Fruit fly (Drosophila melanogaster) whole organism, embryonic: ENCODE data around the gene Fam92.

Source experiments
- CG10267 ChIP-seq: fragments of 200-800 bp; sonication (Bioruptor generic); optimal IDR thresholded peaks from 2 replicates; lab custom pipeline; 2018; ENCODE audit warnings: missing biosample characterization, mild to moderate bottlenecking, missing genetic modification characterization, moderate library complexity
- CG10431 ChIP-seq: fragments of 200-800 bp; sonication (Bioruptor generic); optimal IDR thresholded peaks from 3 replicates; lab custom pipeline; 2018; ENCODE audit warnings: missing biosample characterization, mild to moderate bottlenecking, missing genetic modification characterization
- CG13775 ChIP-seq: fragments of 200-800 bp; sonication (Bioruptor generic); optimal IDR thresholded peaks from 3 replicates; lab custom pipeline; 2017; ENCODE audit warnings: missing biosample characterization, mild to moderate bottlenecking, missing genetic modification characterization
- CG15601 ChIP-seq: fragments of 200-800 bp; sonication (Bioruptor generic); optimal IDR thresholded peaks from 3 replicates; lab custom pipeline; 2019; ENCODE audit warnings: missing biosample characterization, mild to moderate bottlenecking, missing genetic modification characterization, moderate library complexity
- CG17612 ChIP-seq: fragments of 200-800 bp; sonication (Bioruptor generic); IDR thresholded peaks from 2 replicates; pipeline ENCODE4 v1.3.6; 2022; ENCODE audit warnings: missing biosample characterization, missing genetic modification characterization
- CG1832 ChIP-seq: fragments of 200-800 bp; sonication (Bioruptor generic); optimal IDR thresholded peaks from 2 replicates; lab custom pipeline; 2017; ENCODE audit warnings: missing biosample characterization, mild to moderate bottlenecking, missing genetic modification characterization, inconsistent platforms
- CG2889 ChIP-seq: fragments of 200-800 bp; sonication (Bioruptor generic); IDR thresholded peaks from 3 replicates; pipeline ENCODE4 v1.3.6; 2022; ENCODE audit warnings: missing biosample characterization, missing genetic modification characterization
- CG31224 ChIP-seq: fragments of 200-800 bp; sonication (Bioruptor generic); IDR thresholded peaks from 2 replicates; pipeline ENCODE4 v1.3.6; 2022; ENCODE audit warnings: missing biosample characterization, missing genetic modification characterization
- CG3281 ChIP-seq: fragments of 200-800 bp; sonication (Bioruptor generic); optimal IDR thresholded peaks from 3 replicates; lab custom pipeline; 2017; ENCODE audit warnings: missing biosample characterization, mild to moderate bottlenecking, missing genetic modification characterization
- CG4360 ChIP-seq: fragments of 200-800 bp; sonication (Bioruptor generic); IDR thresholded peaks from 2 replicates; pipeline ENCODE4 v1.3.6; 2022; ENCODE audit warnings: missing biosample characterization, missing genetic modification characterization
- CG4707 ChIP-seq: fragments of 200-800 bp; sonication (Bioruptor generic); optimal IDR thresholded peaks from 2 replicates; lab custom pipeline; 2018; ENCODE audit warnings: missing biosample characterization, mild to moderate bottlenecking, missing genetic modification characterization, moderate library complexity
- CG4854 ChIP-seq: fragments of 200-800 bp; sonication (Bioruptor generic); optimal IDR thresholded peaks from 2 replicates; lab custom pipeline; 2016; ENCODE audit warnings: missing biosample characterization, missing genetic modification characterization, inconsistent platforms
- CG5953 ChIP-seq: fragments of 200-800 bp; sonication (Bioruptor generic); IDR thresholded peaks from 2 replicates; pipeline ENCODE4 v1.3.6; 2022; ENCODE audit warnings: missing biosample characterization, missing genetic modification characterization
- CG6813 ChIP-seq: fragments of 200-800 bp; sonication (Bioruptor generic); optimal IDR thresholded peaks from 2 replicates; lab custom pipeline; 2017; ENCODE audit warnings: missing biosample characterization, missing genetic modification characterization, mild to moderate bottlenecking, moderate library complexity, missing genetic modification reagents
- CG7839 ChIP-seq: fragments of 200-800 bp; sonication (Bioruptor generic); optimal IDR thresholded peaks from 3 replicates; lab custom pipeline; 2018; ENCODE audit warnings: missing biosample characterization, mild to moderate bottlenecking, missing genetic modification characterization, moderate library complexity
- CG8281 ChIP-seq: fragments of 200-800 bp; sonication (Bioruptor generic); optimal IDR thresholded peaks from 2 replicates; lab custom pipeline; 2018; ENCODE audit warnings: missing biosample characterization, mild to moderate bottlenecking, missing genetic modification characterization, moderate library complexity
- CG8290 ChIP-seq, 3 experiments: fragments of 200-800 bp; sonication (Bioruptor generic); optimal IDR thresholded peaks; 2 replicates each; lab custom pipeline; 2016 to 2019; ENCODE audit warnings: missing biosample characterization in 3 of 3, missing genetic modification characterization in 3 of 3, mild to moderate bottlenecking in 2 of 3, moderate library complexity in 1 of 3
- CG8765 ChIP-seq: fragments of 200-800 bp; sonication (Bioruptor generic); IDR thresholded peaks from 2 replicates; pipeline ENCODE4 v1.3.6; 2022; ENCODE audit warnings: missing biosample characterization, missing genetic modification characterization
- CG9817 ChIP-seq: fragments of 200-800 bp; sonication (Bioruptor generic); optimal IDR thresholded peaks from 2 replicates; lab custom pipeline; 2018; ENCODE audit warnings: missing biosample characterization, mild to moderate bottlenecking, missing genetic modification characterization, moderate library complexity
- D19B ChIP-seq: fragments of 200-800 bp; sonication (Bioruptor generic); optimal IDR thresholded peaks from 2 replicates; lab custom pipeline; 2017; ENCODE audit warnings: missing biosample characterization, mild to moderate bottlenecking, missing genetic modification characterization
- Dfd ChIP-seq, 2 experiments: fragments of >200 bp; optimal IDR thresholded peaks; 2 replicates each; lab custom pipeline; 2017; ENCODE audit warnings: missing biosample characterization in 2 of 2, missing genetic modification characterization in 2 of 2
- Doc2 ChIP-seq: fragments of 200-800 bp; sonication (Bioruptor generic); IDR thresholded peaks from 2 replicates; pipeline ENCODE4 v1.3.6; 2022; ENCODE audit warnings: missing biosample characterization, missing genetic modification characterization
- Fer3 ChIP-seq: fragments of 200-800 bp; sonication (Bioruptor generic); optimal IDR thresholded peaks from 2 replicates; lab custom pipeline; 2018; ENCODE audit warnings: missing biosample characterization, mild to moderate bottlenecking, missing genetic modification characterization, moderate library complexity
- Hr78 ChIP-seq, 2 experiments: fragments of 200-800 bp in 1 of 2; fragments of >200 bp in 1 of 2; sonication (Bioruptor generic) in 1 of 2; optimal IDR thresholded peaks; 2 replicates each; lab custom pipeline; 2017 to 2019; ENCODE audit warnings: missing biosample characterization in 2 of 2, missing genetic modification characterization in 2 of 2, mild to moderate bottlenecking in 1 of 2, moderate library complexity in 1 of 2
- Meics ChIP-seq: fragments of 200-800 bp; sonication (Bioruptor generic); optimal IDR thresholded peaks from 2 replicates; lab custom pipeline; 2017; ENCODE audit warnings: missing biosample characterization, mild to moderate bottlenecking, missing genetic modification characterization
- Opbp ChIP-seq: fragments of 200-800 bp; sonication (Bioruptor generic); IDR thresholded peaks from 3 replicates; pipeline ENCODE4 v1.3.6; 2022; ENCODE audit warnings: missing biosample characterization, missing genetic modification characterization; ENCODE audit not compliant: partially characterized antibody
- Poxn ChIP-seq: fragments of 200-800 bp; sonication (Bioruptor generic); IDR thresholded peaks from 2 replicates; pipeline ENCODE4 v1.3.6; 2022; ENCODE audit warnings: missing biosample characterization, missing genetic modification characterization
- Sry-δ ChIP-seq: fragments of 200-800 bp; sonication (Bioruptor generic); optimal IDR thresholded peaks from 2 replicates; lab custom pipeline; 2016; ENCODE audit warnings: missing biosample characterization, missing genetic modification characterization
- ara ChIP-seq: fragments of 200-800 bp; sonication (Bioruptor generic); IDR thresholded peaks from 2 replicates; pipeline ENCODE4 v1.3.6; 2022; ENCODE audit warnings: missing biosample characterization, missing genetic modification characterization
- az2 ChIP-seq: fragments of 200-800 bp; sonication (Bioruptor generic); optimal IDR thresholded peaks from 3 replicates; lab custom pipeline; 2016; ENCODE audit warnings: missing biosample characterization, missing genetic modification characterization
- dm ChIP-seq: fragments of 200-800 bp; sonication (Bioruptor generic); optimal IDR thresholded peaks from 3 replicates; lab custom pipeline; 2016; ENCODE audit warnings: missing biosample characterization, missing genetic modification characterization
- dysf ChIP-seq: fragments of 200-800 bp; sonication (Bioruptor generic); IDR thresholded peaks from 3 replicates; pipeline ENCODE4 v1.3.6; 2022; ENCODE audit warnings: missing biosample characterization, missing genetic modification characterization
- exex ChIP-seq: fragments of 200-800 bp; sonication (Bioruptor generic); optimal IDR thresholded peaks from 4 replicates; lab custom pipeline; 2018; ENCODE audit warnings: missing biosample characterization, mild to moderate bottlenecking, missing genetic modification characterization, moderate library complexity
- fd96Cb ChIP-seq: fragments of 200-800 bp; sonication (Bioruptor generic); optimal IDR thresholded peaks from 2 replicates; lab custom pipeline; 2018; ENCODE audit warnings: missing biosample characterization, mild to moderate bottlenecking, missing genetic modification characterization, moderate library complexity
- fu2 ChIP-seq: fragments of 200-800 bp; sonication (Bioruptor generic); optimal IDR thresholded peaks from 2 replicates; lab custom pipeline; 2016; ENCODE audit warnings: missing biosample characterization, missing genetic modification characterization
- gcm ChIP-seq: fragments of 200-800 bp; sonication (Bioruptor generic); optimal IDR thresholded peaks from 2 replicates; lab custom pipeline; 2019; ENCODE audit warnings: missing biosample characterization, mild to moderate bottlenecking, missing genetic modification characterization, moderate library complexity
- gcm2 ChIP-seq: fragments of 200-800 bp; sonication (Bioruptor generic); optimal IDR thresholded peaks from 2 replicates; lab custom pipeline; 2016; ENCODE audit warnings: missing biosample characterization, missing genetic modification characterization
- ind ChIP-seq: fragments of 200-800 bp; sonication (Bioruptor generic); optimal IDR thresholded peaks from 3 replicates; lab custom pipeline; 2016; ENCODE audit warnings: missing biosample characterization, missing genetic modification characterization
- insv ChIP-seq, 2 experiments: fragments of 200-800 bp; sonication (Bioruptor generic); optimal IDR thresholded peaks; 3 replicates each; lab custom pipeline; 2016 to 2018; ENCODE audit warnings: missing biosample characterization in 2 of 2, missing genetic modification characterization in 2 of 2
- klu ChIP-seq: fragments of 200-800 bp; sonication (Bioruptor generic); IDR thresholded peaks from 2 replicates; pipeline ENCODE4 v1.3.6; 2022; ENCODE audit warnings: missing biosample characterization, missing genetic modification characterization
- onecut ChIP-seq: fragments of 200-800 bp; sonication (Bioruptor generic); IDR thresholded peaks from 2 replicates; pipeline ENCODE4 v1.3.6; 2022; ENCODE audit warnings: missing biosample characterization, missing genetic modification characterization
- otp ChIP-seq: fragments of 200-800 bp; sonication (Bioruptor generic); IDR thresholded peaks from 3 replicates; pipeline ENCODE4, ENCODE4 v1.3.6; 2022; ENCODE audit warnings: missing biosample characterization, missing genetic modification characterization
- p53 ChIP-seq: fragments of 200-800 bp; sonication (Bioruptor generic); optimal IDR thresholded peaks from 2 replicates; lab custom pipeline; 2016; ENCODE audit warnings: missing biosample characterization, missing genetic modification characterization
- run ChIP-seq: fragments of 200-800 bp; sonication (Bioruptor generic); optimal IDR thresholded peaks from 3 replicates; lab custom pipeline; 2018; ENCODE audit warnings: missing biosample characterization, mild to moderate bottlenecking, missing genetic modification characterization
- ssp ChIP-seq: fragments of 200-800 bp; sonication (Bioruptor generic); IDR thresholded peaks from 2 replicates; pipeline ENCODE4 v1.3.6; 2022; ENCODE audit warnings: missing biosample characterization, missing genetic modification characterization
- tin ChIP-seq: fragments of 200-800 bp; sonication (Bioruptor generic); optimal IDR thresholded peaks from 3 replicates; lab custom pipeline; 2016; ENCODE audit warnings: missing biosample characterization, missing genetic modification characterization
- unpg ChIP-seq: fragments of 200-800 bp; sonication (Bioruptor generic); optimal IDR thresholded peaks from 3 replicates; lab custom pipeline; 2018; ENCODE audit warnings: missing biosample characterization, mild to moderate bottlenecking, missing genetic modification characterization, moderate library complexity
- zen2 ChIP-seq: fragments of 200-800 bp; sonication (Bioruptor generic); IDR thresholded peaks from 3 replicates; pipeline ENCODE4 v1.3.6; 2022; ENCODE audit warnings: missing biosample characterization, missing genetic modification characterization; ENCODE audit not compliant: partially characterized antibody

The Fam92 gene

dm6 chr2L:12433712-12434534 lies 9.2 kb downstream of the Fam92 start, which contains the start of gene eRF3 (continued):
- TF ChIP-seq Opbp (GFP tag; lab: Robert Waterston, UW) (0 out of 3 replicates have a peak, but pooled peaks have one; percentile 29), p53 (no peak), Fer3 (tag; lab: Kevin White, UChicago) (peak; percentile 74), CG5953 (GFP tag; lab: Robert Waterston, UW) (no peak), run (tag; lab: Kevin White, UChicago) (no peak), tin (GFP tag; lab: Kevin White, UChicago) (peak; percentile 74), unpg (GFP tag; lab: Kevin White, UChicago) (peak; percentile 76), CG2889 (GFP tag; lab: Robert Waterston, UW) (peak; percentile 56; the same call in 2 of the 3 replicates), fu2 (GFP tag; lab: Kevin White, UChicago) (peak; percentile 5), Poxn (no peak), klu (GFP tag; lab: Robert Waterston, UW) (peak; percentile 64), onecut (GFP tag; lab: Robert Waterston, UW) (peak; percentile 29; the same call in 1 of the 2 replicates), dysf (peak; percentile 86; the same call in 2 of the 3 replicates), CG4707 (GFP tag; lab: Kevin White, UChicago) (no peak), CG8290 (GFP tag; optimal IDR thresholded peaks at IDR 0.05; lab: Kevin White, UChicago) (peak; percentile 8), CG8290 (tag; optimal IDR thresholded peaks at IDR 0.05; lab: Kevin White, UChicago) (peak in 1 of 2 experiments; percentile 64), Dfd (GFP tag; optimal IDR thresholded peaks at IDR 0.05; lab: Kevin White, UChicago) (no peak), CG17612 (0 out of 2 replicates have a peak, but pooled peaks have one; percentile 13), CG1832 (GFP tag; lab: Kevin White, UChicago) (no peak), CG10267 (tag; lab: Kevin White, UChicago) (peak; percentile 80), CG4360 (GFP tag; lab: Robert Waterston, UW) (no peak), Meics (peak; percentile 81), CG6813 (no peak), dm (GFP tag; lab: Kevin White, UChicago) (peak; percentile 81), ara (GFP tag; lab: Robert Waterston, UW) (peak; percentile 39; the same call in 1 of the 2 replicates), Doc2 (GFP tag; lab: Robert Waterston, UW) (no peak), CG7839 (tag; lab: Kevin White, UChicago) (peak; percentile 89), Hr78 (GFP tag; optimal IDR thresholded peaks at IDR 0.05; lab: Kevin White, UChicago) (peak in 1 of 2 experiments; percentile 32), ind (GFP tag; lab: Kevin White, UChicago) (peak; percentile 77), insv (GFP tag; optimal IDR thresholded peaks at IDR 0.05; lab: Kevin White, UChicago) (peak in 1 of 2 experiments; percentile 16), CG31224 (GFP tag; lab: Robert Waterston, UW) (peak; percentile 53), CG8281 (tag; lab: Kevin White, UChicago) (peak; percentile 45), fd96Cb (tag; lab: Kevin White, UChicago) (peak; percentile 71), D19B (GFP tag; lab: Kevin White, UChicago) (peak; percentile 23), zen2 (no peak), CG3281 (GFP tag; lab: Kevin White, UChicago) (peak; percentile 58), CG10431 (GFP tag; lab: Kevin White, UChicago) (peak; percentile 53), CG8765 (GFP tag; lab: Robert Waterston, UW) (peak; percentile 51), az2 (GFP tag; lab: Kevin White, UChicago) (peak; percentile 59), exex (tag; lab: Kevin White, UChicago) (peak; percentile 10), CG4854 (GFP tag; lab: Kevin White, UChicago) (no peak), CG15601 (tag; lab: Kevin White, UChicago) (peak; percentile 81), CG13775 (GFP tag; lab: Kevin White, UChicago) (peak; percentile 88), CG9817 (tag; lab: Kevin White, UChicago) (peak; percentile 81), Sry-δ (GFP tag; lab: Kevin White, UChicago) (peak; percentile 76), ssp (GFP tag; lab: Robert Waterston, UW) (peak; percentile 72), otp (GFP tag; lab: Robert Waterston, UW) (peak; percentile 66; the same call in 2 of the 3 replicates), gcm2 (no peak), gcm (GFP tag; lab: Kevin White, UChicago) (peak; percentile 54)
